Worm (Caenorhabditis elegans): ENCODE results near the gene cox-6B.

The cox-6B gene

DNA sequence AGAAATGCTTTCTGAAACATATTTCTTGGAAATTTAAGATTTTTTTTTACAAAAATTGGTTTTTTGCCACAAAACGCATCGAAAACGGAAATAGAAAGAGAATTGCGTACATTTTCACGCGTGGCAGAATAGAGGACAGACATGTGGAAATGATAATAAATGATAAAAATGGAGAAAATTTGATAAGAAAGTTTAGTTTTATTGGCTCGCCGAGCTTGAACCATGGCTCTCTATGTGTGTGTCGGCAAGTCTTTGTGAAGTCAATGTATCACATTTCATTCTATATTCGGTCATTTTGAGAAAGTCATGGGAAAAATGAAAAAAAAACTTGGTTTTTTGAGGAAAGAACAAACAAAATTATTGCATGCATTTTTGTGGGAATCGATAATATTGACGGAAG lies 12.1 kb upstream of the cox-6B start (continued):
- TF ChIP-seq Y75B8A.6 (GFP tag; IDR thresholded peaks at IDR 0.05) (no peak), R02D3.7 (tag; optimal IDR thresholded peaks at IDR 0.05) (no peak), dve-1 (tag; optimal IDR thresholded peaks at IDR 0.05; ENCODE audit: insufficient read depth) (peak; percentile 28)

DNA sequence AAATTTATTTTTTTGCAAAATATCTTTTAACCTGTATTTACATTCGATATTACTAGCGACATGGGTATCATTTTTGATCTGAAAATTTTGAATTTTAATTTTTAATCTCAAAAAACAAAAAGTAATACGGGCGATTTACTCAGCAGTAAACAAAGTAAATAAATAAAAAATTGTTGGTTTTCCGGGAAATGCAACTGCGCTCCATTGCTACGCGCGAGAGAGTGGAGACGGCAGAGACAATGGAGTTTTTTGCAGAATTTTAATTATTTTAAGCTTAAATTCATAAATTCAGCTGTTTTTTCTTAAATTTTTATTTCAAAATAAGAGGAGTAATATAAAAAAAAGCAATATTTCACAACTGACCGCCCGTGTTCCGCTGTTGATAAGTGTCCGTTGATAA lies 723 bp upstream of the cox-6B start, which contains the start of gene slc-30A9:
slc-30A9 (minus strand) TSS at position 78 of the 400 bp plus-strand sequence.
- TF ChIP-seq unc-62 (GFP tag; optimal IDR thresholded peaks at IDR 0.05 in 1 of 2) (peak in 1 of 2 experiments; percentile 5), unc-62 (tag; optimal IDR thresholded peaks at IDR 0.05) (no peak), dmd-6 (GFP tag; IDR thresholded peaks at IDR 0.05) (no peak), nhr-25 (tag; optimal IDR thresholded peaks at IDR 0.05; ENCODE audit: borderline replicate concordance, insufficient read depth) (no peak), pha-4 (GFP tag; IDR thresholded peaks at IDR 0.05) (no peak), pha-4 (tag; optimal IDR thresholded peaks at IDR 0.05) (peak; percentile 41), hlh-30 (tag; optimal IDR thresholded peaks at IDR 0.05; ENCODE audit: insufficient read depth) (peak; percentile 2), mep-1 (tag; optimal IDR thresholded peaks at IDR 0.05) (peak; percentile 52), spr-1 (tag; optimal IDR thresholded peaks at IDR 0.05) (no peak), lin-29 (GFP tag; IDR thresholded peaks at IDR 0.05) (no peak), dmd-9 (GFP tag; IDR thresholded peaks at IDR 0.05) (no peak), daf-8 (GFP tag; IDR thresholded peaks at IDR 0.05) (no peak), arid-1 (GFP tag; conservative IDR thresholded peaks at IDR 0.05) (no peak), lin-38 (GFP tag; IDR thresholded peaks at IDR 0.05) (peak; percentile 94), dpl-1 (GFP tag; optimal IDR thresholded peaks at IDR 0.05) (peak; percentile 19), lin-15B (tag; optimal IDR thresholded peaks at IDR 0.05) (no peak), lsy-2 (tag; optimal IDR thresholded peaks at IDR 0.05) (peak in 1 of 2 experiments; percentile 59), daf-16 (GFP tag; optimal IDR thresholded peaks at IDR 0.05) (no peak), daf-16 (tag; optimal IDR thresholded peaks at IDR 0.05) (peak; percentile 18), jun-1 (tag; optimal IDR thresholded peaks at IDR 0.05) (no peak), nhr-6 (tag; optimal IDR thresholded peaks at IDR 0.05) (no peak), set-16 (GFP tag; IDR thresholded peaks at IDR 0.05) (no peak), T20F7.1 (GFP tag; optimal IDR thresholded peaks at IDR 0.05) (no peak)

- no peak for TF ChIP-seq lir-3 (tag; optimal IDR thresholded peaks at IDR 0.05)
- no peak for TF ChIP-seq unc-130 (GFP tag; optimal IDR thresholded peaks at IDR 0.05)
- TF ChIP-seq mxl-3 (GFP tag; optimal IDR thresholded peaks at IDR 0.05): no peak
- no peak for TF ChIP-seq Y105C5A.15 (GFP tag; IDR thresholded peaks at IDR 0.05)
- no peak for TF ChIP-seq jun-1 (tag; optimal IDR thresholded peaks at IDR 0.05)
- no peak for TF ChIP-seq ceh-28 (tag; optimal IDR thresholded peaks at IDR 0.05)
- no peak for TF ChIP-seq spr-3 (GFP tag; optimal IDR thresholded peaks at IDR 0.05)
- TF ChIP-seq egl-43 (GFP tag; IDR thresholded peaks at IDR 0.05): no peak
- no peak for TF ChIP-seq arid-1 (GFP tag; conservative IDR thresholded peaks at IDR 0.05)
Observed at ce11 chrIII:2700637-2701036, 1.2 kb downstream of the cox-6B start, which contains the start of gene set-27. TSS of gene set-27 (plus strand) at chrIII:2700937.

DNA sequence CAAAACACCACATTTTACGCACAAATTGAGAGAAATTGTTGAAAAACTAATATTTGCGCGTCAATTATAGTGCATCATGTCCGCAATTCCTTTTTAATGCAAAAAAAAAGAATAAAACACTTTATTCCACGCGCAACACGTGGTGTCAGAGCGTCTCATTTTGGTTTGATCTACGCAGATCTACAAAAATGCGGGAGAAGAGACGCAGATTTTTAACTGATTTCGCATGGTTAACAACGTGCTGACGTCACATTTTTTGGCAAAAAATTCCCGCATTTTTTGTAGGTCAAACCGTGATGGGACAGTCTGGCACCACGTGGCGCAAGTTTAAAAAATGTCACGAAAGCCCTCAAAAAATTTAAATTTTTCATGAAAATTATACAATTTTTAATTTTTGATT lies 10.7 kb downstream of the cox-6B start:
- TF ChIP-seq unc-62 (GFP tag; optimal IDR thresholded peaks at IDR 0.05 in 1 of 2) (peak in 1 of 2 experiments; percentile 66), unc-62 (tag; optimal IDR thresholded peaks at IDR 0.05) (no peak), lim-7 (GFP tag; IDR thresholded peaks at IDR 0.05) (no peak)

DNA sequence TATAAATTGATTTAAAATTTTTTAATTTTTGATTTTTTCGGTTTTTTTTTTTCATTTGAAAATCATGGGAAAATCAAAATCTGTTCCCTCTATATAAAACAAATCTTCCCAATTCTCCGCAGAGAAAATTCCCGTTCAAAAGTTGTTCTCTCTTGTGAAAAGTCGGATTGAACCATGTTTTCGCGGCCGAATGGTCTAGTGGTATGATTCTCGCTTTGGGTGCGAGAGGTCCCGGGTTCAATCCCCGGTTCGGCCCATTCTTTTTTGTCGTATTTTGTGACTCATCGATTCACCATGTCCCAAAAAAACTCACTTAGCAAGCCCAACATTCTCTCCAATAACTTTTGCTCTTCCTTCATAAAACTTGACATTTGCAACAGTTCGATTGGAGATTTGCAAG lies 12.1 kb downstream of the cox-6B start:
- no peak for TF ChIP-seq ceh-28 (tag; optimal IDR thresholded peaks at IDR 0.05)
- TF ChIP-seq lin-39 (tag; optimal IDR thresholded peaks at IDR 0.05): no peak
- TF ChIP-seq dpl-1 (GFP tag; optimal IDR thresholded peaks at IDR 0.05): no peak
- TF ChIP-seq lin-13 (GFP tag; optimal IDR thresholded peaks at IDR 0.05): peak; percentile 22
- no peak for TF ChIP-seq nhr-25 (tag; optimal IDR thresholded peaks at IDR 0.05; ENCODE audit: borderline replicate concordance, insufficient read depth)
- TF ChIP-seq pha-4 (GFP tag; IDR thresholded peaks at IDR 0.05): peak; percentile 49; the same call in 1 of the 2 replicates
- no peak for TF ChIP-seq pha-4 (tag; optimal IDR thresholded peaks at IDR 0.05)
- no peak for TF ChIP-seq nhr-111 (GFP tag; optimal IDR thresholded peaks at IDR 0.05)
- TF ChIP-seq daf-16 (GFP tag; optimal IDR thresholded peaks at IDR 0.05): no peak
- no peak for TF ChIP-seq daf-16 (tag; optimal IDR thresholded peaks at IDR 0.05)
- peak; percentile 31; the same call in 1 of the 2 replicates for TF ChIP-seq Y48G9A.11 (GFP tag; IDR thresholded peaks at IDR 0.05)
- TF ChIP-seq D1046.2 (GFP tag; IDR thresholded peaks at IDR 0.05): no peak
- TF ChIP-seq mxl-3 (GFP tag; optimal IDR thresholded peaks at IDR 0.05): no peak
- TF ChIP-seq nhr-102 (tag; optimal IDR thresholded peaks at IDR 0.05): no peak
- peak; percentile 76 for TF ChIP-seq lim-7 (GFP tag; IDR thresholded peaks at IDR 0.05)
- no peak for TF ChIP-seq dmd-9 (GFP tag; IDR thresholded peaks at IDR 0.05)
- 0 out of 2 replicates have a peak, but pooled peaks have one; percentile 12 for TF ChIP-seq F44E2.7 (GFP tag; IDR thresholded peaks at IDR 0.05)
- TF ChIP-seq nhr-76 (tag; optimal IDR thresholded peaks at IDR 0.05): no peak
- 0 out of 2 replicates have a peak, but pooled peaks have one; percentile 61 for TF ChIP-seq dmd-8 (GFP tag; IDR thresholded peaks at IDR 0.05)

Measured in whole organism, L4 larva.